Fruit fly (Drosophila melanogaster): ENCODE measurements around the gene PolG1.

PolG1 gene

DNA sequence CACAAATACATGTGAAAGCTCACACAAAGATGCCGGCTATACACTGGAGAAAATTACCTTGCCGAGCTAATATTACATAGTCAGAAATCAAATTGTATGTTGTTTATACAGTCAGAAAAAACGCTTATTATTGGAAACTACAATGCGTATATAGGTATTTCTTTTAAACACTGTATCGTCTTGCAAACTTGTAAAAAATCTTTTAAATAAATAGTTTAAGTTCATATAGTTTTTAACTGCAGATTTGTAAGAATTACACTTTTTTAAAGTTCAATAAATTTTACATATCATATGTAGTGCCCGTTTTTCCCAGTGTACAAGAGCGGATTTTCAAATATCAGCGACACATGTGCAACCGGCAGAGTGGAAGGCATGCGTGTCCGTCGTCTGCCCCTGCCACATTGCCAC, 12.2 kb upstream of the PolG1 start (continued):
- TF ChIP-seq CG6813 (GFP tag; optimal IDR thresholded peaks at IDR 0.05) (peak; percentile 37), pita (GFP tag; optimal IDR thresholded peaks at IDR 0.05) (no peak), Dip3 (GFP tag; optimal IDR thresholded peaks at IDR 0.05) (peak; percentile 68), luna (GFP tag; optimal IDR thresholded peaks at IDR 0.05) (no peak), CG17359 (tag; optimal IDR thresholded peaks at IDR 0.05) (peak; percentile 81), unpg (GFP tag; optimal IDR thresholded peaks at IDR 0.05) (peak; percentile 91), CG12942 (GFP tag; optimal IDR thresholded peaks at IDR 0.05) (peak; percentile 65), CG8478 (optimal IDR thresholded peaks at IDR 0.05) (no peak), her (GFP tag; optimal IDR thresholded peaks at IDR 0.05) (peak; percentile 53), CG12236 (GFP tag; optimal IDR thresholded peaks at IDR 0.05) (peak; percentile 37), caup (GFP tag; optimal IDR thresholded peaks at IDR 0.05; ENCODE audit: severe bottlenecking) (peak; percentile 47), dysf (GFP tag; IDR thresholded peaks at IDR 0.05) (peak; percentile 84), HLHmδ (GFP tag; optimal IDR thresholded peaks at IDR 0.05) (no peak), sens-2 (GFP tag; IDR thresholded peaks at IDR 0.05) (0 out of 2 replicates have a peak, but pooled peaks have one; percentile 39), Nf-YB (GFP tag; optimal IDR thresholded peaks at IDR 0.05) (peak; percentile 64), nau (GFP tag; optimal IDR thresholded peaks at IDR 0.05) (peak; percentile 77), PHDP (tag; optimal IDR thresholded peaks at IDR 0.05) (peak; percentile 86), Max (GFP tag; optimal IDR thresholded peaks at IDR 0.05) (peak; percentile 91), CG3838 (GFP tag; optimal IDR thresholded peaks at IDR 0.05) (peak; percentile 70), shn (GFP tag; optimal IDR thresholded peaks at IDR 0.05) (peak; percentile 52), CG31388 (GFP tag; optimal IDR thresholded peaks at IDR 0.05) (peak; percentile 72), CG10979 (tag; optimal IDR thresholded peaks at IDR 0.05) (peak; percentile 85), kni (GFP tag; optimal IDR thresholded peaks at IDR 0.05) (no peak), CG13296 (GFP tag; optimal IDR thresholded peaks at IDR 0.05) (peak; percentile 23), CG15479 (GFP tag; optimal IDR thresholded peaks at IDR 0.05) (no peak), en (GFP tag; optimal IDR thresholded peaks at IDR 0.05) (peak; percentile 83), CG6683 (GFP tag; optimal IDR thresholded peaks at IDR 0.05) (peak; percentile 29), CG12219 (GFP tag; optimal IDR thresholded peaks at IDR 0.05) (peak; percentile 72), Asciz (GFP tag; optimal IDR thresholded peaks at IDR 0.05) (peak; percentile 76), sc (optimal IDR thresholded peaks at IDR 0.05) (no peak), sc (GFP tag; optimal IDR thresholded peaks at IDR 0.05) (peak; percentile 62), lola (GFP tag; optimal IDR thresholded peaks at IDR 0.05) (peak in 1 of 3 experiments; percentile 79), CHES-1-like (GFP tag; optimal IDR thresholded peaks at IDR 0.05) (peak; percentile 30), Oli (tag; optimal IDR thresholded peaks at IDR 0.05) (peak; percentile 88), ara (GFP tag; IDR thresholded peaks at IDR 0.05) (no peak; the same call in 1 of the 2 replicates), gsb (GFP tag; IDR thresholded peaks at IDR 0.05) (0 out of 2 replicates have a peak, but pooled peaks have one; percentile 38), row (GFP tag; IDR thresholded peaks at IDR 0.05) (peak; percentile 72), CG4730 (GFP tag; IDR thresholded peaks at IDR 0.05) (0 out of 2 replicates have a peak, but pooled peaks have one; percentile 46), D19A (tag; optimal IDR thresholded peaks at IDR 0.05) (peak; percentile 85), NC2α (GFP tag; optimal IDR thresholded peaks at IDR 0.05) (peak; percentile 61), lbe (GFP tag; optimal IDR thresholded peaks at IDR 0.05) (peak; percentile 81), knrl (GFP tag; IDR thresholded peaks at IDR 0.05; ENCODE audit: partially characterized antibody) (no peak), CG8281 (tag; optimal IDR thresholded peaks at IDR 0.05) (peak; percentile 25), Bteb2 (GFP tag; optimal IDR thresholded peaks at IDR 0.05) (peak; percentile 72), CG12071 (GFP tag; optimal IDR thresholded peaks at IDR 0.05) (peak; percentile 44), gcm2 (GFP tag; optimal IDR thresholded peaks at IDR 0.05) (peak; percentile 40), CG17361 (GFP tag; IDR thresholded peaks at IDR 0.05) (peak; percentile 89), CG3163 (GFP tag; optimal IDR thresholded peaks at IDR 0.05) (peak; percentile 37), ato (GFP tag; IDR thresholded peaks at IDR 0.05; ENCODE audit: partially characterized antibody) (no peak), gce (GFP tag; IDR thresholded peaks at IDR 0.05) (peak; percentile 53; the same call in 1 of the 3 replicates)

Measured in whole organism, embryonic.